Fruit fly (Drosophila melanogaster) whole organism, embryonic: Measurements from ENCODE around the gene jagn.
A peak's percentile ranks its signal among the peaks of the same experiment; 100 is the strongest.

ENCODE experiments used
- Aef1 ChIP-seq: fragments of 200-800 bp; sonication (Bioruptor generic); IDR thresholded peaks from 3 replicates; pipeline ENCODE4 v1.3.6; 2022; ENCODE audit warnings: missing biosample characterization, missing genetic modification characterization
- CG11398 ChIP-seq: fragments of 200-800 bp; sonication (Bioruptor generic); optimal IDR thresholded peaks from 2 replicates; lab custom pipeline; 2016; ENCODE audit warnings: missing biosample characterization, missing genetic modification characterization
- CG11504 ChIP-seq: fragments of 200-800 bp; sonication (Bioruptor generic); optimal IDR thresholded peaks from 3 replicates; lab custom pipeline; 2019; ENCODE audit warnings: missing biosample characterization, mild to moderate bottlenecking, missing genetic modification characterization, moderate library complexity
- CG12236 ChIP-seq: fragments of 200-800 bp; sonication (Bioruptor generic); optimal IDR thresholded peaks from 2 replicates; lab custom pipeline; 2016; ENCODE audit warnings: missing biosample characterization, missing genetic modification characterization
- CG15011 ChIP-seq: fragments of 200-800 bp; sonication (Bioruptor generic); optimal IDR thresholded peaks from 3 replicates; lab custom pipeline; 2018; ENCODE audit warnings: missing biosample characterization, mild to moderate bottlenecking, missing genetic modification characterization
- CG17328 ChIP-seq: fragments of 200-800 bp; sonication (Bioruptor generic); IDR thresholded peaks from 2 replicates; pipeline ENCODE4 v1.3.6; 2022; ENCODE audit warnings: missing biosample characterization, missing genetic modification characterization
- CG17802 ChIP-seq: fragments of 200-800 bp; sonication (Bioruptor generic); optimal IDR thresholded peaks from 2 replicates; lab custom pipeline; 2018; ENCODE audit warnings: missing biosample characterization, mild to moderate bottlenecking, missing genetic modification characterization, moderate library complexity
- CG2199 ChIP-seq: fragments of 200-800 bp; sonication (Bioruptor generic); IDR thresholded peaks from 3 replicates; pipeline ENCODE4 v1.3.6; 2022; ENCODE audit warnings: missing biosample characterization, missing genetic modification characterization
- CG31441 ChIP-seq: fragments of 200-800 bp; sonication (Bioruptor generic); IDR thresholded peaks from 2 replicates; pipeline ENCODE4 v1.3.6; 2022; ENCODE audit warnings: missing biosample characterization, missing genetic modification characterization
- CG4282 ChIP-seq: fragments of 200-800 bp; sonication (Bioruptor generic); optimal IDR thresholded peaks from 2 replicates; lab custom pipeline; 2016; ENCODE audit warnings: missing biosample characterization, missing genetic modification characterization
- CG7556 ChIP-seq: fragments of 200-800 bp; sonication (Bioruptor generic); optimal IDR thresholded peaks from 2 replicates; lab custom pipeline; 2017; ENCODE audit warnings: missing biosample characterization, mild to moderate bottlenecking, missing genetic modification characterization
- CG7745 ChIP-seq: fragments of 200-800 bp; sonication (Bioruptor generic); optimal IDR thresholded peaks from 2 replicates; lab custom pipeline; 2018; ENCODE audit warnings: missing biosample characterization, mild to moderate bottlenecking, missing genetic modification characterization, moderate library complexity
- CG7786 ChIP-seq: fragments of 200-800 bp; sonication (Bioruptor generic); optimal IDR thresholded peaks from 2 replicates; lab custom pipeline; 2016; ENCODE audit warnings: missing biosample characterization, missing genetic modification characterization
- CHES-1-like ChIP-seq: fragments of 200-800 bp; sonication (Bioruptor generic); optimal IDR thresholded peaks from 2 replicates; lab custom pipeline; 2016; ENCODE audit warnings: missing biosample characterization, missing genetic modification characterization
- CkIIα-i1 ChIP-seq: fragments of 200-800 bp; sonication (Bioruptor generic); IDR thresholded peaks from 2 replicates; pipeline ENCODE4 v1.3.6; 2022; ENCODE audit warnings: missing biosample characterization, missing genetic modification characterization
- Deaf1 ChIP-seq: fragments of 200-800 bp; optimal IDR thresholded peaks from 3 replicates; lab custom pipeline; 2019; ENCODE audit warnings: missing biosample characterization, mild to moderate bottlenecking, missing genetic modification characterization, moderate library complexity
- Dll ChIP-seq: fragments of 200-800 bp; sonication (Bioruptor generic); IDR thresholded peaks from 4 replicates; pipeline ENCODE4 v1.3.6; 2022; ENCODE audit warnings: missing biosample characterization, missing genetic modification characterization; ENCODE audit not compliant: partially characterized antibody
- Doc2 ChIP-seq: fragments of 200-800 bp; sonication (Bioruptor generic); IDR thresholded peaks from 2 replicates; pipeline ENCODE4 v1.3.6; 2022; ENCODE audit warnings: missing biosample characterization, missing genetic modification characterization
- Eip74EF ChIP-seq, 2 experiments: fragments of 200-800 bp in 1 of 2; fragments of >200 bp in 1 of 2; sonication (Bioruptor generic) in 1 of 2; optimal IDR thresholded peaks; 2 replicates each; lab custom pipeline; 2017 to 2019; ENCODE audit warnings: missing biosample characterization in 2 of 2, missing genetic modification characterization in 2 of 2, mild to moderate bottlenecking in 1 of 2, moderate library complexity in 1 of 2
- Ets65A ChIP-seq: fragments of 200-800 bp; sonication (Bioruptor generic); peaks from one replicate; lab custom pipeline; 2016; ENCODE audit warnings: missing biosample characterization, missing genetic modification characterization
- HLHmδ ChIP-seq: fragments of 200-800 bp; sonication (Bioruptor generic); optimal IDR thresholded peaks from 2 replicates; lab custom pipeline; 2018; ENCODE audit warnings: missing biosample characterization, mild to moderate bottlenecking, missing genetic modification characterization, moderate library complexity
- Hr3 ChIP-seq: fragments of 200-800 bp; sonication (Bioruptor generic); optimal IDR thresholded peaks from 3 replicates; lab custom pipeline; 2016; ENCODE audit warnings: missing biosample characterization, missing genetic modification characterization
- MBD-R2 ChIP-seq: fragments of 200-800 bp; sonication (Bioruptor generic); IDR thresholded peaks from 2 replicates; pipeline ENCODE4 v1.3.6; 2022; ENCODE audit warnings: missing biosample characterization, missing genetic modification characterization
- PHDP ChIP-seq: fragments of 200-800 bp; sonication (Bioruptor generic); optimal IDR thresholded peaks from 3 replicates; lab custom pipeline; 2018; ENCODE audit warnings: missing biosample characterization, mild to moderate bottlenecking, missing genetic modification characterization, moderate library complexity
- Pdp1 ChIP-seq, 2 experiments: fragments of 200-800 bp; sonication (Bioruptor generic); optimal IDR thresholded peaks; 3 replicates each; lab custom pipeline; 2016; ENCODE audit warnings: missing biosample characterization in 2 of 2, missing genetic modification characterization in 2 of 2, mild to moderate bottlenecking in 1 of 2, moderate library complexity in 1 of 2
- Scr ChIP-seq: fragments of 200-800 bp; sonication (Bioruptor generic); IDR thresholded peaks from 2 replicates; pipeline ENCODE4 v1.3.6; 2022; ENCODE audit warnings: missing biosample characterization, missing genetic modification characterization; ENCODE audit not compliant: partially characterized antibody
- Spps ChIP-seq: fragments of 200-800 bp; sonication (Bioruptor generic); optimal IDR thresholded peaks from 2 replicates; lab custom pipeline; 2018; ENCODE audit warnings: missing biosample characterization, mild to moderate bottlenecking, missing genetic modification characterization
- Trl ChIP-seq, 3 experiments: fragments of >200 bp in 2 of 3; fragments of 200-800 bp in 1 of 3; sonication (Bioruptor generic) in 1 of 3; optimal IDR thresholded peaks; 2 replicates in 1 of 3; 3 replicates in 2 of 3; lab custom pipeline; 2016 to 2017; ENCODE audit warnings: missing biosample characterization in 1 of 3, missing genetic modification characterization in 1 of 3
- ab ChIP-seq: fragments of 200-800 bp; sonication (Bioruptor generic); optimal IDR thresholded peaks from 2 replicates; lab custom pipeline; 2016; ENCODE audit warnings: missing biosample characterization, missing genetic modification characterization
- al ChIP-seq: fragments of 200-800 bp; sonication (Bioruptor generic); IDR thresholded peaks from 2 replicates; pipeline ENCODE4 v1.3.6; 2022; ENCODE audit warnings: missing biosample characterization, missing genetic modification characterization
- ap ChIP-seq: fragments of 200-800 bp; sonication (Bioruptor generic); IDR thresholded peaks from 2 replicates; pipeline ENCODE4 v1.3.6; 2022; ENCODE audit warnings: missing biosample characterization, missing genetic modification characterization
- ato ChIP-seq: fragments of 200-800 bp; sonication (Bioruptor generic); IDR thresholded peaks from 2 replicates; pipeline ENCODE4 v1.3.6; 2022; ENCODE audit warnings: missing biosample characterization, missing genetic modification characterization; ENCODE audit not compliant: partially characterized antibody
- bab2 ChIP-seq: fragments of 200-800 bp; sonication (Bioruptor generic); optimal IDR thresholded peaks from 2 replicates; lab custom pipeline; 2016; ENCODE audit warnings: missing biosample characterization, missing genetic modification characterization
- dm ChIP-seq: fragments of 200-800 bp; sonication (Bioruptor generic); optimal IDR thresholded peaks from 3 replicates; lab custom pipeline; 2016; ENCODE audit warnings: missing biosample characterization, missing genetic modification characterization
- eyg ChIP-seq: fragments of 200-800 bp; sonication (Bioruptor generic); optimal IDR thresholded peaks from 3 replicates; lab custom pipeline; 2016; ENCODE audit warnings: missing biosample characterization, missing genetic modification characterization
- klu ChIP-seq: fragments of 200-800 bp; sonication (Bioruptor generic); IDR thresholded peaks from 2 replicates; pipeline ENCODE4 v1.3.6; 2022; ENCODE audit warnings: missing biosample characterization, missing genetic modification characterization
- p53 ChIP-seq: fragments of 200-800 bp; sonication (Bioruptor generic); optimal IDR thresholded peaks from 2 replicates; lab custom pipeline; 2016; ENCODE audit warnings: missing biosample characterization, missing genetic modification characterization
- scrt ChIP-seq: fragments of 200-800 bp; sonication (Bioruptor generic); optimal IDR thresholded peaks from 2 replicates; lab custom pipeline; 2018; ENCODE audit warnings: missing biosample characterization, mild to moderate bottlenecking, missing genetic modification characterization, moderate library complexity
- sens ChIP-seq: fragments of 200-800 bp; sonication (Bioruptor generic); peaks from one replicate; lab custom pipeline; 2016; ENCODE audit warnings: missing biosample characterization, missing genetic modification characterization
- tap ChIP-seq: fragments of 200-800 bp; optimal IDR thresholded peaks from 3 replicates; lab custom pipeline; 2019; ENCODE audit warnings: missing biosample characterization, mild to moderate bottlenecking, missing genetic modification characterization, moderate library complexity
- tna ChIP-seq: fragments of 200-800 bp; sonication (Bioruptor generic); IDR thresholded peaks from 2 replicates; pipeline ENCODE4 v1.3.6; 2022; ENCODE audit warnings: missing biosample characterization, missing genetic modification characterization; ENCODE audit not compliant: partially characterized antibody
- tup ChIP-seq: fragments of 200-800 bp; sonication (Bioruptor generic); optimal IDR thresholded peaks from 2 replicates; lab custom pipeline; 2016; ENCODE audit warnings: missing biosample characterization, mild to moderate bottlenecking, missing genetic modification characterization, moderate library complexity
- unc-4 ChIP-seq: fragments of 200-800 bp; sonication (Bioruptor generic); IDR thresholded peaks from 2 replicates; pipeline ENCODE4 v1.3.6; 2022; ENCODE audit warnings: missing biosample characterization, missing genetic modification characterization; ENCODE audit not compliant: partially characterized antibody
- vvl ChIP-seq: fragments of 200-800 bp; sonication (Bioruptor generic); IDR thresholded peaks from 2 replicates; pipeline ENCODE4 v1.3.6; 2022; ENCODE audit warnings: missing biosample characterization, missing genetic modification characterization

The jagn gene

dm6 chr3R:5780976-5781375 is 1.9 kb downstream of the jagn start, which contains the start of gene CG2082:
CG2082 (minus strand) TSS chr3R:5781076.
- TF ChIP-seq Eip74EF (GFP tag; optimal IDR thresholded peaks at IDR 0.05; lab: Kevin White, UChicago) (no peak), sens (GFP tag; lab: Kevin White, UChicago) (peak; percentile 25)

- TF ChIP-seq Pdp1 (GFP tag; optimal IDR thresholded peaks at IDR 0.05; lab: Kevin White, UChicago) = peak in 1 of 2 experiments; percentile 67
- TF ChIP-seq CG17328 = no peak
- TF ChIP-seq unc-4 (GFP tag; lab: Robert Waterston, UW) = peak; percentile 14; the same call in 1 of the 2 replicates
- peak in 1 of 2 experiments; percentile 34 for TF ChIP-seq Trl (optimal IDR thresholded peaks at IDR 0.05; lab: Kevin White, UChicago)
- no peak for TF ChIP-seq Trl (GFP tag; optimal IDR thresholded peaks at IDR 0.05; lab: Kevin White, UChicago)
- no peak for TF ChIP-seq CG12236 (GFP tag; lab: Kevin White, UChicago)
- no peak for TF ChIP-seq tna
- TF ChIP-seq scrt (GFP tag; lab: Kevin White, UChicago) = peak; percentile 30
- TF ChIP-seq Ets65A (GFP tag; lab: Kevin White, UChicago) = peak; percentile 72
- no peak for TF ChIP-seq ab
Measured at dm6 chr3R:5781462-5781861, 2.3 kb downstream of the jagn start, which contains the start of gene kat-60L1. kat-60L1 (plus strand) TSS chr3R:5781762.

DNA sequence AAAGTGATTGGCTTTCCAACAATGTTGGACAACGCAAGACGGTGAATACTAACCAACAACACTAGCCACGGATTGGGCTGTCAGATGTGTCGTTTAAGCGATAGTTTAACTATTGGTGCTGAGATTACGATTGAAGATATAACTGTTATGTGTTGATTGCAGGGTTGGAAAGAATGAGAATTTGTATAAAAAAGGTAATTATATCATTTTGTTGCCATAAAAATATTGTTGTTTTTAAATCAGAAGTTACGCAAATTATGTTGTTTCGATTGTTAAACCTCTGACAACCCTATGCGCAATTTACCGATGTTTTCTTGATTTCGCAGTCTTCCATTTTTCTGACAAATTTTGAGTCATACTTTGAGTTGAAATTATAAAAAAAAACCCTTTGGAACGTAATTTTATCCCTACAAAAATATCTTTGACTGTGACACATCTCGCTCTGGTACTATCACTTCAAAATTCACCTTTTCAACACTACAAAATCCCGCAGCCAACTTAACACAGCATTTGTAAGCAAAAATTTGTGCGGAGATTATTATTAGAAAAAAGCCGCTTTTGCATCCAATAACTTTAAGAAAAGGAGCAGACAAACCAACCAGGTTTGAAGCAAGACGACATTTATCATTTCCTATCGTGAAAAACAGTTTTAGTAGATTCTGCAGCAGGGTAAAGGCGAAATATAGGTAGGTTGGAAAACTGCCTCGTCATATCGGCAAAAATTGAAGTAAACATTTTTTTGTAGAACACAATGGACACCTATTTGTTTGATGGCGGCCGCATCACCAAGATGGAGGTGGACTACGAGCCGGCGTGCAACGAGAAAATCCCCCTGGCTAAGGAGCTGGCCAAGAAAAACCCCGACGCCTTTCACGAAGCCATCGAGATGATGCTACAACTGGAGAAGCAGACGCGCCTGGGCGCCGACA is 10.2 kb downstream of the jagn start, which contains the start of the genes Hat1 and Rpn5:
Gene Hat1 (minus strand): TSS at position 360 of the 929 bp plus-strand sequence.
Gene Rpn5 (plus strand): TSS at position 469 of the 929 bp plus-strand sequence.
- TF ChIP-seq CG31441 (GFP tag; lab: Robert Waterston, UW) (peak; percentile 81; the same call in 1 of the 2 replicates), Deaf1 (tag; lab: Kevin White, UChicago) (peak; percentile 37), CG2199 (GFP tag; lab: Robert Waterston, UW) (no peak), Scr (GFP tag; lab: Robert Waterston, UW) (peak; percentile 85), CG15011 (GFP tag; lab: Kevin White, UChicago) (peak; percentile 58), ap (no peak), bab2 (peak; percentile 91), MBD-R2 (GFP tag; lab: Robert Waterston, UW) (peak; percentile 85), Dll (GFP tag; lab: Robert Waterston, UW) (peak; percentile 87), p53 (GFP tag; lab: Kevin White, UChicago) (peak; percentile 73), al (GFP tag; lab: Robert Waterston, UW) (peak; percentile 60; the same call in 1 of the 2 replicates), ato (GFP tag; lab: Robert Waterston, UW) (0 out of 2 replicates have a peak, but pooled peaks have one; percentile 13), tap (peak; percentile 35), CG7556 (GFP tag; lab: Kevin White, UChicago) (peak; percentile 85), CHES-1-like (GFP tag; lab: Kevin White, UChicago) (peak; percentile 90), PHDP (tag; lab: Kevin White, UChicago) (peak; percentile 66), Hr3 (GFP tag; lab: Kevin White, UChicago) (peak; percentile 90), HLHmδ (GFP tag; lab: Kevin White, UChicago) (no peak), CG7786 (GFP tag; lab: Kevin White, UChicago) (peak; percentile 93), CG11398 (GFP tag; lab: Kevin White, UChicago) (peak; percentile 77), Aef1 (GFP tag; lab: Robert Waterston, UW) (peak; percentile 76), klu (GFP tag; lab: Robert Waterston, UW) (peak; percentile 74; the same call in 1 of the 2 replicates), eyg (GFP tag; lab: Kevin White, UChicago) (peak; percentile 72), CG7745 (tag; lab: Kevin White, UChicago) (no peak), CG4282 (GFP tag; lab: Kevin White, UChicago) (peak; percentile 91), Doc2 (GFP tag; lab: Robert Waterston, UW) (no peak), dm (GFP tag; lab: Kevin White, UChicago) (peak; percentile 82), Spps (tag; lab: Kevin White, UChicago) (peak; percentile 24), tup (GFP tag; lab: Kevin White, UChicago) (peak; percentile 56), CkIIα-i1 (GFP tag; lab: Robert Waterston, UW) (no peak), CG11504 (tag; lab: Kevin White, UChicago) (peak; percentile 78), vvl (GFP tag; lab: Robert Waterston, UW) (peak; percentile 59; the same call in 1 of the 2 replicates), CG17802 (tag; lab: Kevin White, UChicago) (peak; percentile 33)
